Worm (Caenorhabditis elegans) whole organism, midembryonic: ENCODE measurements around the gene oac-22.

Source experiments
- T22C8.4 ChIP-seq: fragments of 200-800 bp; sonication (Bioruptor generic); IDR thresholded peaks from 2 replicates; pipeline ENCODE4 v1.3.6; 2022; ENCODE audit warnings: missing genetic modification characterization, missing compliant biosample characterization
- cog-1 ChIP-seq: sonication (generic microtip); optimal IDR thresholded peaks from 2 replicates; lab custom pipeline; 2016; ENCODE audit warnings: missing genetic modification characterization, missing compliant biosample characterization
- flt-1 ChIP-seq: fragments of 200-800 bp; sonication (Bioruptor generic); IDR thresholded peaks from 2 replicates; pipeline ENCODE4 v1.3.6; 2022; ENCODE audit warnings: missing genetic modification characterization, missing compliant biosample characterization
- klf-2 ChIP-seq: fragments of 200-800 bp; sonication (Bioruptor generic); conservative IDR thresholded peaks from 2 replicates; pipeline ENCODE4 v1.3.6; 2022; ENCODE audit warnings: missing genetic modification reagents, missing genetic modification characterization, missing compliant biosample characterization
- med-1 ChIP-seq: sonication (generic microtip); optimal IDR thresholded peaks from 2 replicates; lab custom pipeline; 2017; ENCODE audit warnings: missing genetic modification characterization, mild to moderate bottlenecking, missing compliant biosample characterization, antibody characterized with exemption, missing genetic modification reagents; ENCODE audit not compliant: insufficient read depth
- ref-1 ChIP-seq: fragments of 200-800 bp; sonication (Bioruptor generic); conservative IDR thresholded peaks from 2 replicates; pipeline ENCODE4 v1.3.6; 2022; ENCODE audit warnings: missing genetic modification reagents, missing genetic modification characterization, missing compliant biosample characterization
- tab-1 ChIP-seq: fragments of 200-800 bp; sonication (Bioruptor generic); IDR thresholded peaks from 2 replicates; pipeline ENCODE4 v1.3.6; 2022; ENCODE audit warnings: missing genetic modification characterization, missing compliant biosample characterization
- ztf-23 ChIP-seq: fragments of 200-800 bp; sonication (Bioruptor generic); IDR thresholded peaks from 2 replicates; pipeline ENCODE4 v1.3.6; 2022; ENCODE audit warnings: missing genetic modification reagents, missing genetic modification characterization, missing compliant biosample characterization
- ztf-29 ChIP-seq: fragments of 200-800 bp; sonication (Bioruptor generic); IDR thresholded peaks from 2 replicates; pipeline ENCODE4 v1.3.6; 2022; ENCODE audit warnings: missing genetic modification reagents, missing genetic modification characterization, missing compliant biosample characterization

The oac-22 gene

ce11 chrIV:3885369-3885768 lies at the start of gene oac-22:
oac-22 (plus strand) TSS chrIV:3885669.
- TF ChIP-seq T22C8.4 (GFP tag; lab: Robert Waterston, UW) (no peak), klf-2 (GFP tag; lab: Robert Waterston, UW) (no peak), ref-1 (no peak), flt-1 (GFP tag; lab: Robert Waterston, UW) (no peak), cog-1 (no peak), med-1 (no peak), tab-1 (GFP tag; lab: Robert Waterston, UW) (no peak), ztf-29 (GFP tag; lab: Robert Waterston, UW) (no peak), ztf-23 (GFP tag; lab: Robert Waterston, UW) (no peak)

- TF ChIP-seq tab-1 (GFP tag; lab: Robert Waterston, UW) (no peak), cog-1 (no peak), ref-1 (no peak), flt-1 (GFP tag; lab: Robert Waterston, UW) (no peak)
Observed at ce11 chrIV:3838687-3839086, 46.8 kb upstream of the oac-22 start.

- no peak for TF ChIP-seq med-1
- no peak for TF ChIP-seq tab-1 (GFP tag; lab: Robert Waterston, UW)
- no peak for TF ChIP-seq T22C8.4 (GFP tag; lab: Robert Waterston, UW)
- TF ChIP-seq klf-2 (GFP tag; lab: Robert Waterston, UW), result no peak
- no peak for TF ChIP-seq cog-1
- no peak for TF ChIP-seq ztf-29 (GFP tag; lab: Robert Waterston, UW)
- TF ChIP-seq flt-1 (GFP tag; lab: Robert Waterston, UW), result no peak
- no peak for TF ChIP-seq ref-1
- no peak for TF ChIP-seq ztf-23 (GFP tag; lab: Robert Waterston, UW)
Observed at ce11 chrIV:3839420-3839819, 46.0 kb upstream of the oac-22 start, which contains the start of gene F28F9.2. F28F9.2 (plus strand) TSS chrIV:3839720.

ce11 chrIV:3840480-3840879 lies 45.0 kb upstream of the oac-22 start:
- TF ChIP-seq med-1, result no peak
- no peak for TF ChIP-seq ztf-29 (GFP tag; lab: Robert Waterston, UW)
- TF ChIP-seq klf-2 (GFP tag; lab: Robert Waterston, UW), result no peak
- TF ChIP-seq ref-1, result no peak
- no peak for TF ChIP-seq flt-1 (GFP tag; lab: Robert Waterston, UW)
- TF ChIP-seq T22C8.4 (GFP tag; lab: Robert Waterston, UW), result no peak
- TF ChIP-seq tab-1 (GFP tag; lab: Robert Waterston, UW), result no peak
- no peak for TF ChIP-seq ztf-23 (GFP tag; lab: Robert Waterston, UW)
- no peak for TF ChIP-seq cog-1

- TF ChIP-seq cog-1, result no peak
- no peak for TF ChIP-seq T22C8.4 (GFP tag; lab: Robert Waterston, UW)
- TF ChIP-seq flt-1 (GFP tag; lab: Robert Waterston, UW), result no peak
- TF ChIP-seq tab-1 (GFP tag; lab: Robert Waterston, UW), result no peak
- TF ChIP-seq ref-1, result no peak
- TF ChIP-seq ztf-23 (GFP tag; lab: Robert Waterston, UW), result no peak
- no peak for TF ChIP-seq klf-2 (GFP tag; lab: Robert Waterston, UW)
- no peak for TF ChIP-seq ztf-29 (GFP tag; lab: Robert Waterston, UW)
- TF ChIP-seq med-1, result no peak
Observed at ce11 chrIV:3841607-3842006, 43.9 kb upstream of the oac-22 start.

- TF ChIP-seq T22C8.4 (GFP tag; lab: Robert Waterston, UW), result no peak
- TF ChIP-seq klf-2 (GFP tag; lab: Robert Waterston, UW), result no peak
- TF ChIP-seq cog-1, result no peak
- TF ChIP-seq ref-1, result no peak
- no peak for TF ChIP-seq tab-1 (GFP tag; lab: Robert Waterston, UW)
- no peak for TF ChIP-seq ztf-29 (GFP tag; lab: Robert Waterston, UW)
- TF ChIP-seq med-1, result no peak
- no peak for TF ChIP-seq flt-1 (GFP tag; lab: Robert Waterston, UW)
Observed at ce11 chrIV:3843019-3843527, 42.4 kb upstream of the oac-22 start.

ce11 chrIV:3844004-3844403 lies 41.5 kb upstream of the oac-22 start:
- no peak for TF ChIP-seq ref-1
- TF ChIP-seq tab-1 (GFP tag; lab: Robert Waterston, UW), result no peak
- no peak for TF ChIP-seq klf-2 (GFP tag; lab: Robert Waterston, UW)
- TF ChIP-seq flt-1 (GFP tag; lab: Robert Waterston, UW), result no peak
- TF ChIP-seq T22C8.4 (GFP tag; lab: Robert Waterston, UW), result peak; percentile 23; the same call in 1 of the 2 replicates
- no peak for TF ChIP-seq ztf-29 (GFP tag; lab: Robert Waterston, UW)
- TF ChIP-seq ztf-23 (GFP tag; lab: Robert Waterston, UW), result no peak

- TF ChIP-seq ref-1, result no peak
- no peak for TF ChIP-seq flt-1 (GFP tag; lab: Robert Waterston, UW)
- no peak for TF ChIP-seq tab-1 (GFP tag; lab: Robert Waterston, UW)
- TF ChIP-seq klf-2 (GFP tag; lab: Robert Waterston, UW), result no peak
- TF ChIP-seq cog-1, result no peak
- TF ChIP-seq ztf-23 (GFP tag; lab: Robert Waterston, UW), result no peak
- TF ChIP-seq T22C8.4 (GFP tag; lab: Robert Waterston, UW), result no peak
Observed at ce11 chrIV:3844584-3844983, 40.9 kb upstream of the oac-22 start.

ce11 chrIV:3847489-3847888 lies 38.0 kb upstream of the oac-22 start:
- TF ChIP-seq ref-1, result no peak
- TF ChIP-seq klf-2 (GFP tag; lab: Robert Waterston, UW), result no peak
- no peak for TF ChIP-seq T22C8.4 (GFP tag; lab: Robert Waterston, UW)
- TF ChIP-seq tab-1 (GFP tag; lab: Robert Waterston, UW), result no peak

- TF ChIP-seq ref-1 (no peak), tab-1 (GFP tag; lab: Robert Waterston, UW) (no peak), ztf-29 (GFP tag; lab: Robert Waterston, UW) (no peak), klf-2 (GFP tag; lab: Robert Waterston, UW) (no peak), flt-1 (GFP tag; lab: Robert Waterston, UW) (no peak), med-1 (no peak), T22C8.4 (GFP tag; lab: Robert Waterston, UW) (no peak), ztf-23 (GFP tag; lab: Robert Waterston, UW) (no peak), cog-1 (no peak)
Observed at ce11 chrIV:3848985-3849384, 36.5 kb upstream of the oac-22 start.
